Worm (Caenorhabditis elegans) whole organism, L3 larva: ENCODE measurements around the gene T15H9.4.

ENCODE experiments used
- R02D3.7 ChIP-seq: fragments of 150-350 bp; optimal IDR thresholded peaks from 2 replicates; lab custom pipeline; 2014; ENCODE audit warnings: missing biosample characterization, missing genetic modification characterization
- elt-3 ChIP-seq, 3 experiments: fragments of 150-350 bp in 1 of 3; sonication (generic microtip) in 2 of 3; optimal IDR thresholded peaks; 2 replicates in 2 of 3; 4 replicates in 1 of 3; lab custom pipeline; 2014 to 2017; ENCODE audit warnings: missing biosample characterization in 3 of 3, missing genetic modification characterization in 3 of 3
- nhr-12 ChIP-seq: fragments of 150-350 bp; optimal IDR thresholded peaks from 2 replicates; lab custom pipeline; 2014; ENCODE audit warnings: missing biosample characterization, missing genetic modification characterization
- ztf-11 ChIP-seq: fragments of 150-350 bp; optimal IDR thresholded peaks from 2 replicates; lab custom pipeline; 2014; ENCODE audit warnings: missing biosample characterization, missing genetic modification characterization

DNA sequence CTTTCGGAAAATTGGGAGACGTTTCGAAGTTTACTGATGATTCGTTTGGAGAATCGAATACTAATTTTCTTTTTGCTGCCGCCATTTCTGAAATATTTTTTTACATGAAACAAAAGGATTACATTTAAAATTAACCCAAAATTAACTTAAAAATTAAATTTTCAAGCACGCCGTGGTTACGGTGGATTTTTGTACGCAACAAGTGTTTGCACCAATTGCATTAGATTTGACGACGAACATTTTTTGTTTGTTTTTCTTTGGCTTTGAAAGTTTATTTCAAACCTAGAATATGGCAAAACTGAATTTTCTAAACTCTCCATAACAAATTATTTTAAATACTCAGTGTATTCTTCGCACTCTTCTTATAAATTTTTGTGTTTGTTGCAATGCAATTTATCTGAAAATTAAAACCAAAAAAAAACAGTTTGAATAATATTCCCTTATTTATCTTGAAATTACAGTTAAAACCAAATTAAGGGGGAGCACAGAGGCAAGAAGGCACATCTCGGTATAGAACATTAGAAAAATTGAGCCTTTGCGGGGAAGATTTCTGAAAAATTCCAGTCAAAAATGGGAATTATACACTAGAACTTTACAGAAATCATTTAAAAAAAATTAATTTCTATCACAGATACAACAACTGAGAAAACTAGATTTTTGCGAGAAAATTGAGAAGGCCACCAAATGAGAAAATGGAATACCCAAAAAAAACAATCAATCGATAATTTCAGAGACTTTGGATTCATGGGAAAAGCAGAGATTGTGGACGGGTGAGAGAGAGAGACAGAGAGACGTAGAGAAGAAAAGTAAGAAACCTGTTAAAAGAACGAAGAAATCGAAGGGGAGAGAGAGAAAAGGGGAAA is 5.6 kb downstream of the T15H9.4 start, which contains the start of gene hal-3:
- TF ChIP-seq ztf-11 (no peak), R02D3.7 (tag; lab: Kevin White, UChicago) (no peak), nhr-12 (tag; lab: Kevin White, UChicago) (no peak), elt-3 (tag; optimal IDR thresholded peaks at IDR 0.05; lab: Kevin White, UChicago) (no peak)
